Worm (Caenorhabditis elegans): ENCODE data around the gene K06A9.3.

Gene K06A9.3

ce11 chrX:1485718-1486117 is 49.4 kb downstream of the K06A9.3 start, which contains the start of gene D1005.4:
D1005.4 (minus strand) TSS chrX:1485818.
- TF ChIP-seq nhr-12 (tag; optimal IDR thresholded peaks at IDR 0.05) (no peak), fkh-2 (tag; optimal IDR thresholded peaks at IDR 0.05) (no peak), sea-2 (GFP tag; optimal IDR thresholded peaks at IDR 0.05) (no peak), R02D3.7 (tag; optimal IDR thresholded peaks at IDR 0.05) (no peak), daf-12 (tag; optimal IDR thresholded peaks at IDR 0.05) (no peak), skn-1 (tag; optimal IDR thresholded peaks at IDR 0.05) (no peak), ztf-4 (tag; optimal IDR thresholded peaks at IDR 0.05) (no peak), pha-4 (tag; optimal IDR thresholded peaks at IDR 0.05) (no peak), fos-1 (tag; optimal IDR thresholded peaks at IDR 0.05) (no peak), eor-1 (tag; optimal IDR thresholded peaks at IDR 0.05) (no peak), ceh-16 (tag; optimal IDR thresholded peaks at IDR 0.05) (no peak), fkh-10 (GFP tag; optimal IDR thresholded peaks at IDR 0.05) (no peak), lin-15B (tag; optimal IDR thresholded peaks at IDR 0.05) (no peak)

Data from whole organism, L3 larva.